Worm (Caenorhabditis elegans) whole organism, L1 larva: ENCODE data around the gene rpac-19.
A peak's percentile ranks its signal among the peaks of the same experiment; 100 is the strongest.

Experiments
- C16A3.4 ChIP-seq: fragments of 150-350 bp; optimal IDR thresholded peaks from 2 replicates; lab custom pipeline; 2014; ENCODE audit warnings: missing biosample characterization, missing genetic modification characterization
- C34B4.2 ChIP-seq: sonication (generic microtip); optimal IDR thresholded peaks from 2 replicates; lab custom pipeline; 2017; ENCODE audit warnings: mild to moderate bottlenecking, missing genetic modification characterization, missing compliant biosample characterization
- Y116A8C.19 ChIP-seq: sonication (generic microtip); optimal IDR thresholded peaks from 2 replicates; lab custom pipeline; 2016; ENCODE audit warnings: missing compliant biosample characterization, missing genetic modification characterization, borderline replicate concordance
- aha-1 ChIP-seq: fragments of 150-350 bp; optimal IDR thresholded peaks from 2 replicates; lab custom pipeline; 2014; ENCODE audit warnings: missing biosample characterization, missing genetic modification characterization
- aly-2 ChIP-seq: fragments of 150-350 bp; optimal IDR thresholded peaks from 2 replicates; lab custom pipeline; 2014; ENCODE audit warnings: missing biosample characterization, missing genetic modification characterization
- ama-1 ChIP-seq: fragments of 150-350 bp; optimal IDR thresholded peaks from 2 replicates; lab custom pipeline; 2014
- blmp-1 ChIP-seq: fragments of 150-350 bp; optimal IDR thresholded peaks from 2 replicates; lab custom pipeline; 2014; ENCODE audit warnings: missing biosample characterization, missing genetic modification characterization
- ceh-8 ChIP-seq: fragments of 200-800 bp; sonication (Bioruptor generic); optimal IDR thresholded peaks from 2 replicates; lab custom pipeline; 2018; ENCODE audit warnings: mild to moderate bottlenecking, missing genetic modification characterization, moderate library complexity, missing compliant biosample characterization
- ceh-88 ChIP-seq: fragments of 200-800 bp; sonication (Bioruptor generic); IDR thresholded peaks from 2 replicates; pipeline ENCODE4 v1.3.6; 2022; ENCODE audit warnings: missing genetic modification characterization, missing compliant biosample characterization
- ceh-90 ChIP-seq: sonication (generic microtip); optimal IDR thresholded peaks from 2 replicates; lab custom pipeline; 2016; ENCODE audit warnings: missing genetic modification characterization, missing compliant biosample characterization
- dpl-1 ChIP-seq, 3 experiments: fragments of 150-350 bp in 2 of 3; sonication (generic microtip) in 1 of 3; optimal IDR thresholded peaks; 2 replicates each; lab custom pipeline; 2014 to 2017; ENCODE audit warnings: missing biosample characterization in 3 of 3, missing genetic modification characterization in 3 of 3, missing genetic modification reagents in 3 of 3
- efl-1 ChIP-seq, 4 experiments: fragments of 150-350 bp; optimal IDR thresholded peaks in 3 of 4; peaks in 1 of 4; 1 replicate in 1 of 4; 2 replicates in 3 of 4; lab custom pipeline; 2014; ENCODE audit warnings: missing biosample characterization in 2 of 4, missing genetic modification characterization in 2 of 4, missing genetic modification reagents in 2 of 4
- elt-2 ChIP-seq: sonication (generic microtip); optimal IDR thresholded peaks from 2 replicates; lab custom pipeline; 2016; ENCODE audit warnings: missing genetic modification characterization, mild to moderate bottlenecking, inconsistent platforms, missing compliant biosample characterization, missing genetic modification reagents
- elt-3 ChIP-seq, 6 experiments: fragments of 150-350 bp in 1 of 6; sonication (generic microtip); optimal IDR thresholded peaks; 2 replicates each; lab custom pipeline; 2017 to 2018; ENCODE audit warnings: missing biosample characterization in 6 of 6, missing genetic modification characterization in 6 of 6, inconsistent platforms in 1 of 6
- fkh-10 ChIP-seq: sonication (generic microtip); optimal IDR thresholded peaks from 2 replicates; lab custom pipeline; 2017; ENCODE audit warnings: missing biosample characterization, missing genetic modification reagents, missing genetic modification characterization
- fkh-8 ChIP-seq: sonication (generic microtip); optimal IDR thresholded peaks from 2 replicates; lab custom pipeline; 2016; ENCODE audit warnings: mild to moderate bottlenecking, missing genetic modification characterization, missing compliant biosample characterization
- grh-1 ChIP-seq: fragments of 200-800 bp; sonication (Bioruptor generic); IDR thresholded peaks from 2 replicates; pipeline ENCODE4 v1.3.6; 2022; ENCODE audit warnings: missing genetic modification reagents, missing genetic modification characterization, missing compliant biosample characterization
- hlh-17 ChIP-seq: fragments of 200-800 bp; sonication (Bioruptor generic); optimal IDR thresholded peaks from 2 replicates; lab custom pipeline; 2018; ENCODE audit warnings: missing genetic modification characterization, mild to moderate bottlenecking, missing compliant biosample characterization, moderate library complexity, borderline replicate concordance
- hlh-4 ChIP-seq: sonication (generic microtip); optimal IDR thresholded peaks from 2 replicates; lab custom pipeline; 2016; ENCODE audit warnings: mild to moderate bottlenecking, missing genetic modification characterization, missing compliant biosample characterization
- hpl-2 ChIP-seq: fragments of 150-350 bp; optimal IDR thresholded peaks from 2 replicates; lab custom pipeline; 2014; ENCODE audit warnings: missing biosample characterization, missing genetic modification reagents, missing genetic modification characterization
- isw-1 ChIP-seq: fragments of 200-800 bp; sonication (Bioruptor generic); IDR thresholded peaks from 2 replicates; pipeline ENCODE4 v1.3.6; 2022; ENCODE audit warnings: missing genetic modification characterization, missing compliant biosample characterization
- lin-14 ChIP-seq: fragments of 200-800 bp; sonication (Bioruptor generic); optimal IDR thresholded peaks from 2 replicates; lab custom pipeline; 2018; ENCODE audit warnings: mild to moderate bottlenecking, missing genetic modification characterization, moderate library complexity, missing compliant biosample characterization
- lin-15B ChIP-seq: fragments of 150-350 bp; sonication (generic microtip); optimal IDR thresholded peaks from 3 replicates; lab custom pipeline; 2014; ENCODE audit warnings: missing biosample characterization, missing genetic modification characterization
- lin-35 ChIP-seq, 2 experiments: fragments of 150-350 bp; optimal IDR thresholded peaks; 2 replicates each; lab custom pipeline; 2014; ENCODE audit warnings: missing biosample characterization in 2 of 2, missing genetic modification characterization in 2 of 2, missing genetic modification reagents in 2 of 2
- lsy-2 ChIP-seq, 2 experiments: fragments of 150-350 bp; optimal IDR thresholded peaks; 2 replicates each; lab custom pipeline; 2014; ENCODE audit warnings: missing biosample characterization in 2 of 2, missing genetic modification characterization in 2 of 2
- mab-9 ChIP-seq: fragments of 200-800 bp; sonication (Bioruptor generic); IDR thresholded peaks from 2 replicates; pipeline ENCODE4 v1.3.6; 2022; ENCODE audit warnings: missing genetic modification reagents, missing genetic modification characterization, missing compliant biosample characterization
- mep-1 ChIP-seq: fragments of 150-350 bp; optimal IDR thresholded peaks from 2 replicates; lab custom pipeline; 2014; ENCODE audit warnings: missing biosample characterization, missing genetic modification characterization
- nhr-11 ChIP-seq: fragments of 150-350 bp; optimal IDR thresholded peaks from 2 replicates; lab custom pipeline; 2014; ENCODE audit warnings: missing biosample characterization, missing genetic modification characterization
- nhr-237 ChIP-seq: fragments of 150-350 bp; optimal IDR thresholded peaks from 2 replicates; lab custom pipeline; 2014; ENCODE audit warnings: missing biosample characterization, missing genetic modification characterization
- nhr-28 ChIP-seq: fragments of 150-350 bp; optimal IDR thresholded peaks from 2 replicates; lab custom pipeline; 2014; ENCODE audit warnings: missing biosample characterization, missing genetic modification characterization
- nhr-71 ChIP-seq: sonication (generic microtip); optimal IDR thresholded peaks from 2 replicates; lab custom pipeline; 2016; ENCODE audit warnings: mild to moderate bottlenecking, missing genetic modification characterization, moderate library complexity, missing compliant biosample characterization
- nhr-84 ChIP-seq: sonication (generic microtip); optimal IDR thresholded peaks from 2 replicates; lab custom pipeline; 2017; ENCODE audit warnings: missing biosample characterization, missing genetic modification characterization
- nhr-85 ChIP-seq: sonication (generic microtip); peaks from one replicate; lab custom pipeline; 2016; ENCODE audit warnings: missing genetic modification characterization, inconsistent platforms, missing compliant biosample characterization
- nhr-90 ChIP-seq: sonication (generic microtip); optimal IDR thresholded peaks from 2 replicates; lab custom pipeline; 2016; ENCODE audit warnings: mild to moderate bottlenecking, missing genetic modification characterization, missing compliant biosample characterization; ENCODE audit not compliant: poor library complexity
- pqm-1 ChIP-seq: sonication (generic microtip); optimal IDR thresholded peaks from 3 replicates; lab custom pipeline; 2017; ENCODE audit warnings: missing biosample characterization, missing genetic modification characterization
- snpc-4 ChIP-seq: fragments of 150-350 bp; optimal IDR thresholded peaks from 2 replicates; lab custom pipeline; 2014; ENCODE audit warnings: missing biosample characterization, missing genetic modification characterization
- sox-4 ChIP-seq: sonication (generic microtip); optimal IDR thresholded peaks from 2 replicates; lab custom pipeline; 2016; ENCODE audit warnings: missing genetic modification characterization, missing compliant biosample characterization
- sptf-1 ChIP-seq: fragments of 150-350 bp; optimal IDR thresholded peaks from 2 replicates; lab custom pipeline; 2014; ENCODE audit warnings: missing biosample characterization, missing genetic modification characterization
- swsn-7 ChIP-seq: sonication (generic microtip); optimal IDR thresholded peaks from 2 replicates; lab custom pipeline; 2016; ENCODE audit warnings: missing genetic modification characterization, missing compliant biosample characterization
- tbx-2 ChIP-seq: sonication (generic microtip); optimal IDR thresholded peaks from 2 replicates; lab custom pipeline; 2016; ENCODE audit warnings: missing genetic modification characterization, missing compliant biosample characterization
- tlp-1 ChIP-seq: fragments of 150-350 bp; optimal IDR thresholded peaks from 2 replicates; lab custom pipeline; 2014; ENCODE audit warnings: missing biosample characterization, missing genetic modification characterization
- unc-130 ChIP-seq: fragments of 150-350 bp; optimal IDR thresholded peaks from 2 replicates; lab custom pipeline; 2017; ENCODE audit warnings: missing biosample characterization, missing genetic modification characterization, inconsistent platforms
- unc-30 ChIP-seq: sonication (generic microtip); optimal IDR thresholded peaks from 2 replicates; lab custom pipeline; 2017; ENCODE audit warnings: missing biosample characterization, missing genetic modification characterization
- unc-98 ChIP-seq: fragments of 200-800 bp; sonication (Bioruptor generic); IDR thresholded peaks from 2 replicates; pipeline ENCODE4 v1.3.6; 2022; ENCODE audit warnings: missing genetic modification characterization, missing compliant biosample characterization
- xbp-1 ChIP-seq: sonication (generic microtip); optimal IDR thresholded peaks from 2 replicates; lab custom pipeline; 2016; ENCODE audit warnings: missing genetic modification characterization, missing compliant biosample characterization
- ztf-11 ChIP-seq, 2 experiments: sonication (generic microtip); optimal IDR thresholded peaks; 2 replicates each; lab custom pipeline; 2016 to 2017; ENCODE audit warnings: missing genetic modification characterization in 2 of 2, missing biosample characterization in 1 of 2, missing compliant biosample characterization in 1 of 2
- ztf-4 ChIP-seq: fragments of 150-350 bp; optimal IDR thresholded peaks from 2 replicates; lab custom pipeline; 2014; ENCODE audit warnings: missing biosample characterization, missing genetic modification characterization

rpac-19 gene

DNA sequence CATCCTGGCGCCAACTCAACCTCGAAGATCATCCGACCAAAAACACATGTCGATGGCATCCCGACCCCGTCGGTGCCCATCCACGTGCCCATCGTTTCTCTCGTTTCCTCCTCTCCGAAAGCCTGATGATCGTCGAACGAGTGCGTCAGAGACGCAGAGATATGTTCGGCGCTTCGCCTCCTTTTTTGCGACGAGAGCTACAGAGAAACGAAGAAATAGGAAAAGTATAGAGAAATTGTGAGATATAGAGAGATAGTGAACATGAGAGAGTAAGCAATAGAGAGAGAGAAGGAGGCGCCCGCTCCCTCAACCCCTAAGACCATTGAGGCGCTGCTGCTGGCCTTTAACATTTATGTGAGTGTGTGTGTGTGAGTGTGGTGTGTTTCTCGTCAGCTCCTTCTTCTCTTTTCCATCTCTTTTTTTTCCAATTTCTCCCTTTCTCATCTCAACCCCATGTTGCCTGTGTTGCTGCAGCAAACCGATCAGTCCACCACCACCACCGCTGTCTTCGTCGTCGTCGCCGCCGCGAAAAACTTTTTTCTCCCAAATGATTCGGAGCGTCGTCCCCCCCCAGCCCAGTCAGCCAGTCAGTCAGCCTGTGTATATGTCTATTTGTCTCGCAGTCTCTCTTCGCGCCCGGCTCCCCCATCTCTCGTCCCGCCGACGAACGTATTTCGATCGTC, 10.5 kb downstream of the rpac-19 start, which contains the start of gene hlh-11 (continued):
- TF ChIP-seq sox-4 (tag; lab: Kevin White, UChicago) (peak; percentile 59), efl-1 (optimal IDR thresholded peaks at IDR 0.05; lab: Kevin White, UChicago) (peak; percentile 82 to 88), efl-1 (GFP tag; optimal IDR thresholded peaks at IDR 0.05 in 1 of 2; lab: Kevin White, UChicago) (peak; percentile 60 to 93), C34B4.2 (tag; lab: Kevin White, UChicago) (no peak), nhr-28 (tag; lab: Kevin White, UChicago) (no peak), ama-1 (lab: Kevin White, UChicago) (no peak), unc-130 (tag; lab: Kevin White, UChicago) (peak; percentile 58), lin-14 (GFP tag; lab: Kevin White, UChicago) (peak; percentile 99), ztf-4 (tag; lab: Kevin White, UChicago) (peak; percentile 92), nhr-237 (tag; lab: Kevin White, UChicago) (peak; percentile 39), xbp-1 (tag; lab: Kevin White, UChicago) (peak; percentile 77), mep-1 (tag; lab: Kevin White, UChicago) (peak; percentile 95), tbx-2 (tag; lab: Kevin White, UChicago) (peak; percentile 94), nhr-11 (peak; percentile 79), aly-2 (tag; lab: Kevin White, UChicago) (peak; percentile 33), dpl-1 (GFP tag; optimal IDR thresholded peaks at IDR 0.05; lab: Kevin White, UChicago) (peak; percentile 57 to 68 (median 67)), grh-1 (GFP tag; lab: Robert Waterston, UW) (peak; percentile 28), sptf-1 (tag; lab: Kevin White, UChicago) (no peak), elt-2 (tag; lab: Kevin White, UChicago) (peak; percentile 65), hpl-2 (GFP tag; lab: Kevin White, UChicago) (no peak), nhr-71 (tag; lab: Kevin White, UChicago) (peak; percentile 98), hlh-4 (tag; lab: Kevin White, UChicago) (no peak), snpc-4 (peak; percentile 50), aha-1 (tag; lab: Kevin White, UChicago) (peak; percentile 41), isw-1 (GFP tag; lab: Robert Waterston, UW) (peak; percentile 65), C16A3.4 (peak; percentile 84), nhr-90 (peak; percentile 85), lin-35 (GFP tag; optimal IDR thresholded peaks at IDR 0.05; lab: Kevin White, UChicago) (peak; percentile 69 to 71), Y116A8C.19 (tag; lab: Kevin White, UChicago) (no peak), hlh-17 (GFP tag; lab: Kevin White, UChicago) (no peak), ztf-11 (tag; optimal IDR thresholded peaks at IDR 0.05; lab: Kevin White, UChicago) (peak in 1 of 2 experiments; percentile 68)

DNA sequence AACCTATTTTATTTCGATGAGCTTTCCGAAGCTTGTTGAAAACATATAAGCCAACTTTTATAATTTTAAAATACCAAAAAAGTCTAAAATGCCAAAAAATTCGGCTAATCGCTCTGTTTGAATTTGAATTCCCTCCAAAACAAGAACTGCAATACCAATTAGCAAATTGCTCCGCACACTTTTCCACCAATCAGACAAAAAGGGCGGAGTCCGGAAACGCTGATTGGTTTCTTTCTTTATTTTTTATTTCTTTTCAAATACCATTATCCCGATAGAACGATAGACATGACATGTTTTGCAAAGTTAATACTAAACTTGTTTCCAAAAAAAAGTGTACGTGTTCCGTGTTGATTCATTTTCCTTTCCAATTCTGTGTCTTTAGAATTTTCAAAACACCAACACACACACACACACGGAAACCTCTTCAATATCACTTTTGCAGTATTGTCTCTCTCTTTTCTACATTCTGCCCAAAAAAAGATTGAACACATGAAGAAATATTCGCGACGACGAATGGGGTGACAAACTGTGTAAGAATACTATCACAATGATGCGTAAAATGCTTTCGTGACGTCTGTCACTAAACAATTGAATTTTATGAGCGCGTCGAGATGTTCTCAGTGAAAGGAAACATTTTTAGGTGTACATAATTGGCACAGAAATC, 12.0 kb downstream of the rpac-19 start:
- TF ChIP-seq tlp-1 (no peak), elt-2 (tag; lab: Kevin White, UChicago) (no peak), hlh-4 (tag; lab: Kevin White, UChicago) (no peak), xbp-1 (tag; lab: Kevin White, UChicago) (no peak), swsn-7 (no peak), ceh-8 (GFP tag; lab: Kevin White, UChicago) (no peak), unc-98 (GFP tag; lab: Robert Waterston, UW) (no peak), fkh-10 (no peak), ztf-11 (tag; optimal IDR thresholded peaks at IDR 0.05; lab: Kevin White, UChicago) (no peak), aha-1 (tag; lab: Kevin White, UChicago) (no peak), hlh-17 (GFP tag; lab: Kevin White, UChicago) (no peak), lsy-2 (tag; optimal IDR thresholded peaks at IDR 0.05; lab: Kevin White, UChicago) (no peak), nhr-28 (tag; lab: Kevin White, UChicago) (no peak), ztf-4 (tag; lab: Kevin White, UChicago) (no peak), nhr-11 (no peak), ceh-90 (tag; lab: Kevin White, UChicago) (no peak), efl-1 (optimal IDR thresholded peaks at IDR 0.05; lab: Kevin White, UChicago) (no peak), efl-1 (GFP tag; optimal IDR thresholded peaks at IDR 0.05 in 1 of 2; lab: Kevin White, UChicago) (peak in 1 of 2 experiments; percentile 16), fkh-8 (no peak), ama-1 (lab: Kevin White, UChicago) (no peak), nhr-85 (tag; lab: Kevin White, UChicago) (peak; percentile 67), blmp-1 (tag; lab: Kevin White, UChicago) (peak; percentile 13), ceh-88 (no peak), dpl-1 (GFP tag; optimal IDR thresholded peaks at IDR 0.05; lab: Kevin White, UChicago) (peak in 1 of 3 experiments; percentile 8), unc-30 (tag; lab: Kevin White, UChicago) (no peak), mab-9 (GFP tag; lab: Robert Waterston, UW) (no peak), elt-3 (tag; optimal IDR thresholded peaks at IDR 0.05; lab: Kevin White, UChicago) (no peak), nhr-84 (tag; lab: Kevin White, UChicago) (no peak), lin-35 (GFP tag; optimal IDR thresholded peaks at IDR 0.05; lab: Kevin White, UChicago) (no peak), lin-15B (tag; lab: Kevin White, UChicago) (no peak), pqm-1 (tag; lab: Kevin White, UChicago) (no peak)
